Fruit fly (Drosophila melanogaster) whole organism, wandering third instar larva: ENCODE measurements around the gene CG10208.

Experiments used
- Abd-B ChIP-seq: fragments of >200 bp; optimal IDR thresholded peaks from 2 replicates; lab custom pipeline; 2017; ENCODE audit warnings: missing biosample characterization, missing genetic modification characterization
- Hnf4 ChIP-seq: fragments of 200-800 bp; sonication (Bioruptor generic); optimal IDR thresholded peaks from 2 replicates; lab custom pipeline; 2016; ENCODE audit warnings: missing biosample characterization, mild to moderate bottlenecking, missing genetic modification characterization
- brk ChIP-seq: fragments of 200-800 bp; sonication (Bioruptor generic); optimal IDR thresholded peaks from 2 replicates; lab custom pipeline; 2016; ENCODE audit warnings: missing biosample characterization, mild to moderate bottlenecking, missing genetic modification characterization
- dl ChIP-seq, 2 experiments: fragments of 175-275, 200-275 bp in 1 of 2; fragments of 200-275 bp in 1 of 2; sonication (Bioruptor generic); optimal IDR thresholded peaks; lab custom pipeline; 2018; ENCODE audit warnings: mild to moderate bottlenecking in 2 of 2, missing biosample characterization in 2 of 2, missing genetic modification characterization in 2 of 2, moderate library complexity in 2 of 2; ENCODE audit not compliant: partially characterized antibody in 2 of 2, insufficient read depth in 1 of 2
- foxo ChIP-seq, 2 experiments: fragments of 200-800 bp; sonication (Bioruptor generic); optimal IDR thresholded peaks; 2 replicates in 1 of 2; 3 replicates in 1 of 2; lab custom pipeline; 2016 to 2017; ENCODE audit warnings: missing biosample characterization in 2 of 2, missing genetic modification characterization in 2 of 2
- fru ChIP-seq: fragments of 200-800 bp; sonication (Bioruptor generic); optimal IDR thresholded peaks from 3 replicates; lab custom pipeline; 2016; ENCODE audit warnings: missing biosample characterization, mild to moderate bottlenecking, missing genetic modification characterization
- lola ChIP-seq: fragments of >200 bp; optimal IDR thresholded peaks from 2 replicates; lab custom pipeline; 2017; ENCODE audit warnings: missing biosample characterization, missing genetic modification characterization
- pan ChIP-seq: fragments of >200 bp; optimal IDR thresholded peaks from 2 replicates; lab custom pipeline; 2017
- psq ChIP-seq: fragments of 200-800 bp; sonication (Bioruptor generic); optimal IDR thresholded peaks from 3 replicates; lab custom pipeline; 2017; ENCODE audit warnings: missing biosample characterization, mild to moderate bottlenecking, missing genetic modification characterization, moderate library complexity
- tai ChIP-seq: sonication (Bioruptor generic); optimal IDR thresholded peaks from 2 replicates; lab custom pipeline; 2016; ENCODE audit warnings: missing biosample characterization, missing genetic modification characterization
- woc ChIP-seq: sonication (Bioruptor generic); optimal IDR thresholded peaks from 2 replicates; lab custom pipeline; 2016; ENCODE audit warnings: missing biosample characterization, mild to moderate bottlenecking, missing genetic modification characterization

- no peak for TF ChIP-seq psq (GFP tag; lab: Kevin White, UChicago)
- TF ChIP-seq brk (GFP tag; lab: Kevin White, UChicago): no peak
- TF ChIP-seq Hnf4 (GFP tag; lab: Kevin White, UChicago): no peak
- TF ChIP-seq tai (GFP tag; lab: Kevin White, UChicago): no peak
- no peak for TF ChIP-seq foxo (GFP tag; optimal IDR thresholded peaks at IDR 0.05; lab: Kevin White, UChicago)
- TF ChIP-seq woc (GFP tag; lab: Kevin White, UChicago): no peak
- TF ChIP-seq lola (GFP tag; lab: Kevin White, UChicago): no peak
- TF ChIP-seq dl (GFP tag; optimal IDR thresholded peaks at IDR 0.05; lab: Kevin White, UChicago; ENCODE audit: insufficient read depth in 1 of 2, partially characterized antibody in 2 of 2): no peak
- no peak for TF ChIP-seq pan (lab: Kevin White, UChicago)
- TF ChIP-seq Abd-B (GFP tag; lab: Kevin White, UChicago): no peak
- no peak for TF ChIP-seq fru (GFP tag; lab: Kevin White, UChicago)
Observed at dm6 chr3R:23740968-23741367, 33.0 kb downstream of the CG10208 start.
